Worm (Caenorhabditis elegans): Measurements from ENCODE around the gene Y1A5A.1.

The Y1A5A.1 gene

ce11 chrIII:4018095-4018498 lies 31.6 kb upstream of the Y1A5A.1 start (continued):
- no peak for TF ChIP-seq lir-1 (GFP tag; conservative IDR thresholded peaks at IDR 0.05)
- no peak for TF ChIP-seq F10E7.11 (tag; optimal IDR thresholded peaks at IDR 0.05)
- TF ChIP-seq K12H6.12 (tag; optimal IDR thresholded peaks at IDR 0.05) = peak; percentile 83
- no peak for TF ChIP-seq mxl-1 (tag; optimal IDR thresholded peaks at IDR 0.05)
- TF ChIP-seq mel-28 (tag; optimal IDR thresholded peaks at IDR 0.05; ENCODE audit: borderline replicate concordance) = no peak
- TF ChIP-seq attf-3 (GFP tag; conservative IDR thresholded peaks at IDR 0.05) = no peak
- no peak for TF ChIP-seq unc-130 (GFP tag; optimal IDR thresholded peaks at IDR 0.05)
- TF ChIP-seq attf-5 (GFP tag; optimal IDR thresholded peaks at IDR 0.05) = peak; percentile 86
- TF ChIP-seq tbp1 (GFP tag; optimal IDR thresholded peaks at IDR 0.05) = no peak
- TF ChIP-seq madf-3 (GFP tag; IDR thresholded peaks at IDR 0.05) = no peak
- no peak for TF ChIP-seq rec-8 (tag; optimal IDR thresholded peaks at IDR 0.05)
- no peak for TF ChIP-seq aptf-2 (GFP tag; conservative IDR thresholded peaks at IDR 0.05)
- TF ChIP-seq akir-1 (GFP tag; optimal IDR thresholded peaks at IDR 0.05) = no peak
- no peak for TF ChIP-seq ztf-26 (tag; optimal IDR thresholded peaks at IDR 0.05)
- no peak for TF ChIP-seq hrde-1 (tag; optimal IDR thresholded peaks at IDR 0.05; ENCODE audit: borderline replicate concordance)
- TF ChIP-seq somi-1 (GFP tag; optimal IDR thresholded peaks at IDR 0.05) = peak; percentile 43
- TF ChIP-seq F37B4.10 (GFP tag; IDR thresholded peaks at IDR 0.05) = no peak
- TF ChIP-seq sptf-2 (GFP tag; optimal IDR thresholded peaks at IDR 0.05) = no peak
- no peak for TF ChIP-seq F22D6.2 (tag; optimal IDR thresholded peaks at IDR 0.05)
- TF ChIP-seq nhr-179 (tag; optimal IDR thresholded peaks at IDR 0.05) = no peak
- TF ChIP-seq Y53F4B.3 (GFP tag; IDR thresholded peaks at IDR 0.05) = no peak
- TF ChIP-seq gei-17 (GFP tag; optimal IDR thresholded peaks at IDR 0.05) = no peak
- TF ChIP-seq pha-4 (tag; optimal IDR thresholded peaks at IDR 0.05) = no peak
- TF ChIP-seq nhr-27 (tag; optimal IDR thresholded peaks at IDR 0.05) = peak; percentile 67
- no peak for TF ChIP-seq nfya-1 (tag; optimal IDR thresholded peaks at IDR 0.05; ENCODE audit: borderline replicate concordance, insufficient read depth)
- TF ChIP-seq T26A5.8 (tag; optimal IDR thresholded peaks at IDR 0.05) = no peak
- no peak for TF ChIP-seq aptf-3 (GFP tag; IDR thresholded peaks at IDR 0.05)
- TF ChIP-seq nfya-2 (GFP tag; IDR thresholded peaks at IDR 0.05) = no peak
- peak; percentile 8 for TF ChIP-seq repo-1 (tag; optimal IDR thresholded peaks at IDR 0.05)
- TF ChIP-seq F55B11.4 (tag; optimal IDR thresholded peaks at IDR 0.05; ENCODE audit: borderline replicate concordance, insufficient read depth) = no peak
- no peak for TF ChIP-seq egrh-3 (GFP tag; IDR thresholded peaks at IDR 0.05)
- TF ChIP-seq F23B12.7 (tag; optimal IDR thresholded peaks at IDR 0.05; ENCODE audit: insufficient read depth) = no peak
- no peak for TF ChIP-seq ceh-100 (GFP tag; IDR thresholded peaks at IDR 0.05)
- TF ChIP-seq let-526 (GFP tag; IDR thresholded peaks at IDR 0.05) = no peak
- TF ChIP-seq F52B5.7 (tag; optimal IDR thresholded peaks at IDR 0.05) = no peak
- TF ChIP-seq lin-40 (tag; optimal IDR thresholded peaks at IDR 0.05) = peak; percentile 11
- TF ChIP-seq Y95B8A.8 (GFP tag; IDR thresholded peaks at IDR 0.05) = peak; percentile 48; the same call in 1 of the 2 replicates
- TF ChIP-seq hmg-20 (GFP tag; IDR thresholded peaks at IDR 0.05) = no peak
- TF ChIP-seq F57A8.1 (GFP tag; optimal IDR thresholded peaks at IDR 0.05) = no peak
- no peak for TF ChIP-seq C17E4.6 (GFP tag; IDR thresholded peaks at IDR 0.05)
- TF ChIP-seq die-1 (tag; optimal IDR thresholded peaks at IDR 0.05) = no peak
- no peak for TF ChIP-seq egl-18 (GFP tag; IDR thresholded peaks at IDR 0.05)
- no peak for TF ChIP-seq him-1 (tag; optimal IDR thresholded peaks at IDR 0.05)
- TF ChIP-seq cebp-1 (GFP tag; IDR thresholded peaks at IDR 0.05) = peak; percentile 99
- TF ChIP-seq cebp-1 (tag; optimal IDR thresholded peaks at IDR 0.05) = peak; percentile 100
- no peak for TF ChIP-seq ZK185.1 (tag; optimal IDR thresholded peaks at IDR 0.05; ENCODE audit: poor library complexity, severe bottlenecking)
- TF ChIP-seq ztf-25 (GFP tag; IDR thresholded peaks at IDR 0.05) = no peak
- no peak for TF ChIP-seq ceh-79 (tag; optimal IDR thresholded peaks at IDR 0.05)
- TF ChIP-seq C06A6.2 (GFP tag; conservative IDR thresholded peaks at IDR 0.05) = peak; percentile 40; the same call in 1 of the 2 replicates
